Worm (Caenorhabditis elegans): ENCODE measurements around the gene Y50D7A.8.

DNA sequence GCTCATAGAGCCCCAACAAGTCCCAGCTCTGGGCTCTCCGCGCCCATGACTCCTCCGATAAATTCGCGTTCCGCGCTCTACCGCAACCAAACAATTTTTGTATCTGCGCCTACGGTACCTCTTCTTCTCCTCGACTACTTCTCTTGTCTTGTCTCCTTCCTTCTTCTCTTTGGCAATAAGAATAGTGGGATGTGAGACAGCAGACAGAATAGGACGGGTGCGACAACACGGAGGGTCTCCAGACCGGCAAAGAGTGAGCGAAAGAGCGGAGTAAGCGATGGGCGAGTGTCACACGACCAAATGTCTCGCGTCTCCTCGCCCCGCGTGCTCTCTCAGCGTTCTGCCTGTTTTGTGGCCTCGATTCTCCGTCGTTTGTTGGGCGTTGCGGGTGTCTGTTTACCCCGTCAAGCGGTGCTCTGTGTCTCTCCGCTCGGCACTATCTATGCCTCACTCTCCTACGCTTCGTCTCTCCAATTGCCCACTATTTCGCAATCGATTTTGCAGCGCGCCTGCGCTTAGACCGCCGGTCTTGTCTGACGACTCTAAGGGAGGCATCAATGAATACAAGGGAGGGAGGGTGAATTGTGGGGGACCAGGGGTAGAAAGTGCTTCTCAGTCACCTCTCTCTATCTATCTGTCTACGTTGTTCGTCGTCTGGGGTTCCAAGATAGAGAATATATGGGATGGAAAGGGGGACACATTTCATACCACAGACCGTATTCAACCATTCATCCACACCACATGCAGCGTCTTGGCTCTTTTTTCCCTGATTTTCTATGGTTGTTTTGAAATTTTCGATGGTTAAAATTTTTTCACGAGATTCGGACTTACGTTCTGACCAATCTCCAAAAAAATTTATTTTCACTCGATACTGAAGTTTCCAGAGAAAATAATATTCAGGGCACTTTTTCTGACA is 11.8 kb upstream of the Y50D7A.8 start, which contains the start of gene gei-4:
- no peak for TF ChIP-seq pha-4 (tag; optimal IDR thresholded peaks at IDR 0.05)
- TF ChIP-seq ets-4 (tag; optimal IDR thresholded peaks at IDR 0.05), result peak; percentile 59
- peak; percentile 45 for TF ChIP-seq C08G9.2 (tag; optimal IDR thresholded peaks at IDR 0.05)
- no peak for TF ChIP-seq lin-11 (tag; optimal IDR thresholded peaks at IDR 0.05)

All from whole organism, late embryonic.